Fruit fly (Drosophila melanogaster): ENCODE data around the gene hec.

hec gene

DNA sequence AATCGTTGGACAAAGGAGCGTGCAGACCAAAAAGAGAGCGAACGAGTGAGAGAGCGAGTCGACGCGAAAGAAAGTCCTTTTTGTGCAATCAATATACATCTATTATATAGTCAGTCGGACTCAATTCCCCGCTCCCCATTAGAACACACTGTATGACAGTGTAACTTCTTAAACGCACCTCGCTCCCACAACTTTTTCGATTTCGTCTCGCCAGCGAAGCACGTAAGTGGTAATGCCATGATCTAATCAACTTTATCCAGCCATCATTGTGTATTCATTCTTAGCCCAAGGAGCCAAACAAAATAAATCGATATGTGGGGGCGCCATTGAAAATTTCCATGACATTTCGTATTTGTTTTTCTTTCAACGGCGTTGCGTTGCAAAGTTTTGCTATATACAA lies 18.2 kb downstream of the hec start:
- TF ChIP-seq Myc (optimal IDR thresholded peaks at IDR 0.05) (no peak), h (optimal IDR thresholded peaks at IDR 0.05) (no peak), Sin3A (optimal IDR thresholded peaks at IDR 0.05) (no peak), psq (optimal IDR thresholded peaks at IDR 0.05) (no peak), ttk (optimal IDR thresholded peaks at IDR 0.05) (no peak), insv (optimal IDR thresholded peaks at IDR 0.05) (no peak)

- no peak for TF ChIP-seq Myc (optimal IDR thresholded peaks at IDR 0.05)
- no peak for TF ChIP-seq insv (optimal IDR thresholded peaks at IDR 0.05)
- TF ChIP-seq ttk (optimal IDR thresholded peaks at IDR 0.05): no peak
- TF ChIP-seq h (optimal IDR thresholded peaks at IDR 0.05): no peak
- TF ChIP-seq Sin3A (optimal IDR thresholded peaks at IDR 0.05): no peak
- no peak for TF ChIP-seq psq (optimal IDR thresholded peaks at IDR 0.05)
Measured at dm6 chrX:12937825-12938520, 19.3 kb downstream of the hec start.

DNA sequence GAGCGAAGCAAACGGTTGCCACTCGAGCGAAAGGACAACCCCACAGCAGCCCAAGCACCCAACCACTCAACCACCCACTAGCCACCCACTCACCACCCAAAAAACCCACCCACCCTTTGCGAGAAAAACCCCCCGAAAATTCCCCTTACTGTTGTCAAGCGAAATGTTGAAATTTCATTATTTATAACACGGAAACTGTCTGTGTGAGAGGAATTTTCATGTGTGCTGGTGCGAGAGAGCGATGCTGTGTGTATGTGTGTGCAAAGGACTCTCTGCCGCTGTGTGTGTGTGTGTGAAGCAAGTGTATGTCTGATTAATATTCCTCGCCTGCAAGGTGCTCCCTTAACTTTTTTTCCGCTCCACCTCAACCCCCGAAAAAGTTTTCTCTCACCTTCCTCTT lies 27.4 kb downstream of the hec start:
- TF ChIP-seq Sin3A (optimal IDR thresholded peaks at IDR 0.05) (no peak), psq (optimal IDR thresholded peaks at IDR 0.05) (no peak), ttk (optimal IDR thresholded peaks at IDR 0.05) (no peak), Myc (optimal IDR thresholded peaks at IDR 0.05) (no peak)

DNA sequence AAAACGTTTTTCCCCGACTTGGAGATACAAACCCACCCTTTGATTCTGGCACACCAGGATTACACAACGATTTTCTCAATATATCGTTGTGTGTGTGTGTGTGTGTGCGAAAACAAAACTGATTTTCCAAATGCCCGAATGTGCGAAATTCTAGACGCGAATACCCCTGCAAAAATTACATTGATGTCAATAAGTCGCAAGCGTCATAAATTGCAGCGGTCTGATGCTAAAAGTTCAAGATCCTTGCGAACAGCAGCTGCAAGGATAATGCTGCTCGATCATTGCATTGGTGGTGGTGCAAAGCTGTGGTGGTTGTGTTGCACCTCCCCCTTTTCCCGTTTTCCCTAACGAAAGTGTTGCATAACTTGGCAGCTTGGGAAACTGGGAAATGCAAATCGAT lies 29.6 kb downstream of the hec start:
- TF ChIP-seq ttk (optimal IDR thresholded peaks at IDR 0.05): no peak
- TF ChIP-seq h (optimal IDR thresholded peaks at IDR 0.05): no peak
- TF ChIP-seq insv (optimal IDR thresholded peaks at IDR 0.05): no peak
- TF ChIP-seq psq (optimal IDR thresholded peaks at IDR 0.05): no peak
- TF ChIP-seq Sin3A (optimal IDR thresholded peaks at IDR 0.05): no peak
- TF ChIP-seq Myc (optimal IDR thresholded peaks at IDR 0.05): no peak

DNA sequence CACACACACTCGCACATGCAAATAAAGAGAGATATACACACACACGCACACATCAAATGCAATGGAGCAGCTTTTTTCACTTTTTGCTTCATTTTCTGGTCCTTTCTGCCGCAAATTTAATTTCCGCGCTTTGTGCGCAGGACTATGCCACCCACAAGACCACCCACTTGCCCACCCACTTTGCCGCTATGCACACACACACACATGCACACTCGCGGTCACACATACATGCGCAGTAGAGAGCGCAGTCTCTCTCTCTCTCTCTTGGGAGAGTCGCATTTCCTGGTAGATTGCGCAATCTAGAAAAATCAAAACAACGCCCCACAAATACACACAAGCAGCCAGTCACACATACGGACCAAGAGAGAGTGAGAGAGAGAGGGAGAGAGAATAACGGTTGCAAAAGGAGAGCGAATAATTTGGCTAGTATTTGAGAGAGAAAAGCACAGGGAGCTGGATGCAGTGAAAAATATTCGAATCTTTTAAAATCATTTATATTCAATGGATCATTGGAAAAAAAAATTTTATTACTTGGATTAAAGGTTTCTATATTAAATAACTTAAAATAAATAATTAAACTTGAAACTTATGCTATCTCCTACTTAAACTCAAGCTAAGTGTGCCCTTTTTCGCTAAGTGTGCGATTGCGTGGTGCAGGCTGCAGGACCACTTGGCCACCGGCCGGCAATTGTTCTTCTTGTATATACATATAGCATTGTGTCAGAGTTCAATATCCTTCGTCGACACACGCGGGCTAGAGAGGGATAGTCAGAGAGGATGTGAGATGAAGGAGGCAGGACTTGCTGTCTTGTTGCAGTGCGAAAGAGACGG lies 31.6 kb downstream of the hec start:
- TF ChIP-seq ttk (optimal IDR thresholded peaks at IDR 0.05) (no peak), psq (optimal IDR thresholded peaks at IDR 0.05) (no peak), insv (optimal IDR thresholded peaks at IDR 0.05) (no peak), h (optimal IDR thresholded peaks at IDR 0.05) (no peak), Myc (optimal IDR thresholded peaks at IDR 0.05) (no peak), Sin3A (optimal IDR thresholded peaks at IDR 0.05) (no peak)

- TF ChIP-seq Sin3A (optimal IDR thresholded peaks at IDR 0.05) (no peak), Myc (optimal IDR thresholded peaks at IDR 0.05) (no peak), ttk (optimal IDR thresholded peaks at IDR 0.05) (no peak), insv (optimal IDR thresholded peaks at IDR 0.05) (no peak), h (optimal IDR thresholded peaks at IDR 0.05) (no peak), psq (optimal IDR thresholded peaks at IDR 0.05) (no peak)
Measured at dm6 chrX:12923258-12923901, 33.9 kb downstream of the hec start.

DNA sequence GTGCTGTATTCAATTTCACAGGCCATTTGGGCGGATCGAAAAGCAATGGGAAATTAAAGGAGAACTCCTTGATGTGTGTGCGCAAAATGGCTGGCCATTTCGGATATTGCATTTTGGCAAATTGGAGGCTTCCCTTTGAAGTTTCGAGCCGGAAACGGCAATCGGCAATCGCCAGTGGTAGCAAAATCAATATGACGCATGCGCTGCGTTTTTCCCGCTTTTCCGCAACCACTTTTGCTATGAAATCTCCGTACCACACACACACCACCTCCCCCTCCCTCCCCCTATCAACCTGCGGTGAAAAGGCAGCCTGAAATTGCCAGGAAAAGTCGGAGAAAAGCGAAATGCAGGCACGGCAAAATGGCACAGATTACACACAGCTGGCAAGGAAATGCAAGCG lies 34.9 kb downstream of the hec start:
- TF ChIP-seq Myc (optimal IDR thresholded peaks at IDR 0.05) (no peak), Sin3A (optimal IDR thresholded peaks at IDR 0.05) (no peak), ttk (optimal IDR thresholded peaks at IDR 0.05) (no peak), insv (optimal IDR thresholded peaks at IDR 0.05) (no peak), h (optimal IDR thresholded peaks at IDR 0.05) (no peak), psq (optimal IDR thresholded peaks at IDR 0.05) (no peak)

DNA sequence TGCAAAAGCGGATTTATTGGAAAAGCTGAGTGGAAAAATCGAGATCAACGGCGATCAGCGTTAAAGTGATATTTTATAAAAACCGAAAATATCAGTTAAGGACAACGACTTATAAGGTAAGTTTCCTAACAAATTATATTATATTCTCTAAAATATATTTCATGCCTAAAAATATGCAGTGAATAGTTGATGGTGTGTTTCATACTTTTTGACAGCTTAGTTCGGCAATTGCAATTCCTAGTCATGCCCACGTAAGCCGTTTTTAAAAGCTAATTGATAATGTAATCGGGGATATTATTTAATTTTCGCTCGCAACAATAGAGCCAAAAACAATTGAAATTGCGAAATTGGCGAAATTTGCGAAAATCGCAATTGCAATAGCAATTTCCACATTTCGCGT lies 37.7 kb downstream of the hec start:
- TF ChIP-seq insv (optimal IDR thresholded peaks at IDR 0.05) (no peak), psq (optimal IDR thresholded peaks at IDR 0.05) (no peak), Myc (optimal IDR thresholded peaks at IDR 0.05) (no peak), h (optimal IDR thresholded peaks at IDR 0.05) (no peak), Sin3A (optimal IDR thresholded peaks at IDR 0.05) (no peak), ttk (optimal IDR thresholded peaks at IDR 0.05) (no peak)

DNA sequence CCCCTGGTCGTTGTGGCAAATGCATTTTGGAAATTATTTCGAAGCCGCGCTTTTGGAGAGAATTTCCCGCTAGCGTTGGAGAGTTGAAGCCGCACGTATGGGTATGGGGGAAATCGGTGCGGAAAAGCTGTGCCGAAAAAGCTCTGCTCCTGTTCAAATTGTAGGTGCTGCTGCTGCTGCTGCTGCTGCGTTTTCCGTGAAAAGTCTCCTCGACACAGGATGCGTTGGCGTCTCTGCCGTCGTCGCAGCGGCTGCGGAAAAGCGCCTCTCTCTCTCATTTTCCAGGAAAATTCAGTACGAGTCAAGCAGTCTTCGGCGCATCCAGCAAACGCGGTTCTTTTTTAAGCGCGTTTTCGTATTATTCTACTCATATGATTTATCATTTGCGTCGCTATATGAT lies 40.1 kb downstream of the hec start, which contains the start of gene fne:
Gene fne, plus strand, starts transcription at position 301 of the 400 bp plus-strand sequence.
- TF ChIP-seq Sin3A (optimal IDR thresholded peaks at IDR 0.05) (no peak), psq (optimal IDR thresholded peaks at IDR 0.05) (no peak), insv (optimal IDR thresholded peaks at IDR 0.05) (no peak), ttk (optimal IDR thresholded peaks at IDR 0.05) (no peak), Myc (optimal IDR thresholded peaks at IDR 0.05) (no peak), h (optimal IDR thresholded peaks at IDR 0.05) (no peak)

- no peak for TF ChIP-seq insv (optimal IDR thresholded peaks at IDR 0.05)
- TF ChIP-seq Myc (optimal IDR thresholded peaks at IDR 0.05): no peak
- no peak for TF ChIP-seq h (optimal IDR thresholded peaks at IDR 0.05)
- TF ChIP-seq Sin3A (optimal IDR thresholded peaks at IDR 0.05): no peak
- TF ChIP-seq psq (optimal IDR thresholded peaks at IDR 0.05): no peak
- no peak for TF ChIP-seq ttk (optimal IDR thresholded peaks at IDR 0.05)
Measured at dm6 chrX:12913729-12914128, 43.5 kb downstream of the hec start.

dm6 chrX:12909577-12910426 lies 47.5 kb downstream of the hec start, which contains the start of the genes Brms1 and CG4645:
Gene Brms1 (minus strand): TSS chrX:12909622.
Gene CG4645 (plus strand): TSS chrX:12909953.
- TF ChIP-seq ttk (optimal IDR thresholded peaks at IDR 0.05): no peak
- no peak for TF ChIP-seq Sin3A (optimal IDR thresholded peaks at IDR 0.05)
- no peak for TF ChIP-seq psq (optimal IDR thresholded peaks at IDR 0.05)
- TF ChIP-seq Myc (optimal IDR thresholded peaks at IDR 0.05): no peak
- no peak for TF ChIP-seq h (optimal IDR thresholded peaks at IDR 0.05)
- no peak for TF ChIP-seq insv (optimal IDR thresholded peaks at IDR 0.05)

Data from Kc167 (cell line).